Worm (Caenorhabditis elegans): Measurements from ENCODE around the gene ZK666.14.

DNA sequence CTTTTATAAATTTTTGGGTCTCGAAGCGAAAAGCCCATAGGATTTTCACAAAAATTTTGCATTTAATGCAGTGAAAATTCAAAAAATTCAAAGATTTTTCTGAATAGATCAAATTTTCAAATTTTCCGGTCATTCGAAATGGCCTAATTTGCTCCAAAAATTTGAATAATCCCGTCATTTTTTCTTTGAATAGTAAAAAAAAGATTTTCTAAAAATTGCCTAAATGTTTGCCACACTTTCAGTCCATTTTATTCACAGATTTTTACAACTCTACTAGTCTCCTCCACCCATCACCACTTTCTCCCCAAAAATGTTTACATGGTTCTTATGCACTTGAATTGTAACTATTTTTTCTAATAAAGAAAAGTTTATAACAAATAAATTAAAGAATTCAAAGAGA lies 39.4 kb downstream of the ZK666.14 start:
- TF ChIP-seq pag-3 (tag; optimal IDR thresholded peaks at IDR 0.05; ENCODE audit: borderline replicate concordance) (no peak), nfya-1 (tag; optimal IDR thresholded peaks at IDR 0.05) (no peak), K09A11.1 (tag; optimal IDR thresholded peaks at IDR 0.05; ENCODE audit: insufficient read depth) (no peak), elt-2 (tag; optimal IDR thresholded peaks at IDR 0.05) (no peak), unc-86 (tag; optimal IDR thresholded peaks at IDR 0.05) (no peak), Y22D7AL.16 (tag; optimal IDR thresholded peaks at IDR 0.05) (no peak), ceh-22 (tag; optimal IDR thresholded peaks at IDR 0.05) (no peak), ztf-16 (tag; optimal IDR thresholded peaks at IDR 0.05) (no peak), ama-1 (optimal IDR thresholded peaks at IDR 0.05) (no peak)

All from whole organism, late embryonic.